Fruit fly (Drosophila melanogaster): ENCODE measurements around the gene Nup37.

DNA sequence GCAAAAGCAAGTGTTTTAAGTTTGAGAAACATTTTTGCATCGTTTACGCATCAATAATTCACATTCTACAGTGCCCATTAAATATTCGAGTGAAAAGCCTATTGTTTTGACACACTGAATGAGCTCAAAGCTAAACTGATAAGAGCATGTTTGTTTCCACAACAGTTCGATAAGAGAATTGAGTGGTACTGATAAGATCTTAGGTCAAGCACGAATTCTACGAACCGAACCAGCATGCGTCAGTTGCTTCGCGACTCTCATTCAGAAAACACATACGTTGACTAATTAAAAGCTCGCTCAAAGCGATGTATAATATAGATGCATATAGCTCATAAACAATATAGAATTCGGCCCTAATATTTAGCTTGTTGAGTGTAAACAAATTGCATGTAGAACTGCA is 38.3 kb upstream of the Nup37 start:
- TF ChIP-seq CG1620 (GFP tag; optimal IDR thresholded peaks at IDR 0.05) = no peak
- TF ChIP-seq kay (GFP tag; ENCODE audit: borderline replicate concordance) = peak; percentile 91
- no peak for TF ChIP-seq CG33017 (tag; optimal IDR thresholded peaks at IDR 0.05)
- no peak for TF ChIP-seq CG7101 (tag; optimal IDR thresholded peaks at IDR 0.05)
- TF ChIP-seq tj (GFP tag; optimal IDR thresholded peaks at IDR 0.05) = no peak
- no peak for TF ChIP-seq cnc (optimal IDR thresholded peaks at IDR 0.05)
- TF ChIP-seq Crg-1 (GFP tag; optimal IDR thresholded peaks at IDR 0.05) = no peak
- no peak for TF ChIP-seq CG14711 (tag; optimal IDR thresholded peaks at IDR 0.05)
- no peak for TF ChIP-seq Hr96 (GFP tag; optimal IDR thresholded peaks at IDR 0.05)
